Worm (Caenorhabditis elegans) whole organism, young adult: ENCODE data around the gene B0334.20.
A peak's percentile ranks its signal among the peaks of the same experiment; 100 is the strongest.

ENCODE experiments used
- cebp-1 ChIP-seq, 2 experiments: fragments of 200-800 bp in 1 of 2; sonication (Bioruptor generic) in 1 of 2; sonication (generic microtip) in 1 of 2; IDR thresholded peaks in 1 of 2; optimal IDR thresholded peaks in 1 of 2; 2 replicates each; pipeline versions ENCODE4 v1.3.6 to Lab custom; 2017 to 2022; ENCODE audit warnings: missing compliant biosample characterization in 2 of 2, missing genetic modification characterization in 2 of 2, mild to moderate bottlenecking in 1 of 2, missing genetic modification reagents in 1 of 2, moderate library complexity in 1 of 2
- snpc-4 ChIP-seq, 5 experiments: fragments of 150-350 bp in 1 of 5; sonication (generic microtip) in 4 of 5; optimal IDR thresholded peaks; 2 replicates each; lab custom pipeline; 2014 to 2018; ENCODE audit warnings: missing genetic modification characterization in 5 of 5, missing biosample characterization in 3 of 5, antibody characterized with exemption in 2 of 5, mild to moderate bottlenecking in 2 of 5, missing compliant biosample characterization in 2 of 5, missing genotype in 2 of 5, moderate library complexity in 2 of 5, missing genetic modification reagents in 1 of 5
- xnd-1 ChIP-seq: sonication (generic microtip); optimal IDR thresholded peaks from 2 replicates; lab custom pipeline; 2016; ENCODE audit warnings: missing genotype, missing genetic modification reagents, missing genetic modification characterization, missing compliant biosample characterization

ce11 chrII:11537115-11537514 lies 36.9 kb upstream of the B0334.20 start:
- TF ChIP-seq xnd-1 (tag; lab: Kevin White, UChicago) (peak; percentile 95), snpc-4 (GFP tag; optimal IDR thresholded peaks at IDR 0.05; lab: Kevin White, UChicago) (no peak), snpc-4 (tag; optimal IDR thresholded peaks at IDR 0.05; lab: Kevin White, UChicago) (peak in 2 of 4 experiments; percentile 19 to 23), cebp-1 (GFP tag; IDR thresholded peaks at IDR 0.05; lab: Robert Waterston, UW) (0 out of 2 replicates have a peak, but pooled peaks have one; percentile 27), cebp-1 (tag; optimal IDR thresholded peaks at IDR 0.05; lab: Kevin White, UChicago) (no peak)
